Worm (Caenorhabditis elegans): ENCODE measurements around the gene F36G9.7.
A peak's percentile ranks its signal among the peaks of the same experiment; 100 is the strongest.
"Not testable (repeated sequence)": the region's sequence is repeated elsewhere in the genome, so short reads cannot be mapped to it uniquely, and the experiment has no call there.

The F36G9.7 gene

DNA sequence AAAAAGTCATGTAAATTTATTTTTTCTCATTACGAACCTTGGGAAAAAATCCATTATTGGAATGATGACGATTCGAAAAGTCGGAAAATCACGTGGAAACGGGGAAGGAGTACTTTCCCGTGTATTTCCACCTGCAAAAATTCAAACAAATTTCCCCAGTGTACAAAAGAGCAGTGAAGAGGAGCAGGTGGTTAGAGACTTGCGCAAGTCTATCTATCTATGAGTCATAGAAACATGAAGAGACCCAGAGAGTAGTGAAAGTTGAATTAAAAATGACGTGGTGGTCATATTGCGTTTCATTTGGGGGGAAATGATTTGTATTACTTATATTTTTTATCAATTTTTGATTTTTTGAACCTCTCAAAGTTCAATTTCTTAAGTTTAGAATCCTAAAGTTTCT lies 30.9 kb upstream of the F36G9.7 start, which contains the start of gene nhr-50 (continued):
- TF ChIP-seq fkh-4 (tag; optimal IDR thresholded peaks at IDR 0.05; ENCODE audit: borderline replicate concordance) (no peak), hlh-17 (GFP tag; optimal IDR thresholded peaks at IDR 0.05; ENCODE audit: borderline replicate concordance) (no peak), dsc-1 (tag; optimal IDR thresholded peaks at IDR 0.05) (no peak), unc-98 (GFP tag; IDR thresholded peaks at IDR 0.05) (no peak), pax-3 (tag; optimal IDR thresholded peaks at IDR 0.05) (peak; percentile 36), C04F5.9 (tag; optimal IDR thresholded peaks at IDR 0.05) (no peak), ceh-8 (GFP tag; optimal IDR thresholded peaks at IDR 0.05) (peak; percentile 38), hpl-2 (GFP tag; optimal IDR thresholded peaks at IDR 0.05) (no peak), zip-4 (GFP tag; optimal IDR thresholded peaks at IDR 0.05) (no peak), pag-3 (tag; optimal IDR thresholded peaks at IDR 0.05; ENCODE audit: borderline replicate concordance, insufficient read depth) (no peak), lin-35 (GFP tag; optimal IDR thresholded peaks at IDR 0.05) (peak; percentile 13 to 27), nhr-84 (tag; optimal IDR thresholded peaks at IDR 0.05) (no peak), irx-1 (tag; optimal IDR thresholded peaks at IDR 0.05) (no peak), nhr-237 (tag; optimal IDR thresholded peaks at IDR 0.05) (peak; percentile 18), nhr-12 (tag; optimal IDR thresholded peaks at IDR 0.05) (no peak), dpl-1 (GFP tag; optimal IDR thresholded peaks at IDR 0.05) (peak in 1 of 3 experiments; percentile 30), nhr-85 (tag) (peak; percentile 85), nhr-28 (tag; optimal IDR thresholded peaks at IDR 0.05) (no peak), fkh-8 (tag; optimal IDR thresholded peaks at IDR 0.05) (peak; percentile 88), elt-2 (tag; optimal IDR thresholded peaks at IDR 0.05) (peak; percentile 83), rnt-1 (tag; optimal IDR thresholded peaks at IDR 0.05) (peak; percentile 10), grh-1 (GFP tag; IDR thresholded peaks at IDR 0.05) (no peak), mab-9 (GFP tag; IDR thresholded peaks at IDR 0.05) (no peak), ceh-88 (GFP tag; IDR thresholded peaks at IDR 0.05) (no peak), ces-1 (GFP tag; optimal IDR thresholded peaks at IDR 0.05) (no peak), vab-15 (tag; optimal IDR thresholded peaks at IDR 0.05) (no peak), swsn-7 (tag; optimal IDR thresholded peaks at IDR 0.05) (peak; percentile 36), ets-5 (GFP tag; IDR thresholded peaks at IDR 0.05) (no peak), hlh-4 (tag; optimal IDR thresholded peaks at IDR 0.05) (peak; percentile 80)

DNA sequence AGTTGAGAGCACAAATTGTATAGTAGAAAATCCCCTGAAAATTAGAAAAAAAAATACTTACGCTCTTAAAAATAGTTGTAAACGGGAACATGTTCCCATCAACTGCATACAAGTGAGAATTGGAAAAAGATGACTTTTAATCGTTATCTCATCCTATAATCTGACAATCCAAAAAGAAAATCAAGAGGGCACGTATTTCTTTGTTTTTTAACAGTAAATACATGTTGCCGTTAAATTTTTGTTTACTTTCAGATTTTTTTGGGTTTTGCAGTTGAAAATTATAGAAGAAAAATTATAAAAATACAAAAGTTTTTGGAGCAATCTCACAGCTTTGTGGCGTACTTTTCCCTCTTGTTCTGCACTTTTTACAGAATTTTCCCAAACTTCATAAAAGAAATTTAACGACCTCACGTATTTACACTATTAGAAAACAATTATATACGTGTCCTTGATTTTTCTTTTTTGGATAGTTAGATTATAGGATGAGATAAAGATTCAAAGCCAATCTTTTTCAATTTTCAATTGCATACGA lies 27.2 kb upstream of the F36G9.7 start, which contains the start of the genes C06C6.9 and C06C6.8:
TSS of gene C06C6.9 (minus strand) at position 101 of the 532 bp plus-strand sequence.
TSS of gene C06C6.8 (plus strand) at position 482 of the 532 bp plus-strand sequence.
- TF ChIP-seq snpc-4 (tag; optimal IDR thresholded peaks at IDR 0.05) (no peak), ceh-82 (tag; optimal IDR thresholded peaks at IDR 0.05) (no peak), efl-1 (optimal IDR thresholded peaks at IDR 0.05) (no peak), efl-1 (GFP tag; optimal IDR thresholded peaks at IDR 0.05 in 1 of 2) (peak in 1 of 2 experiments; percentile 70), pqm-1 (tag; optimal IDR thresholded peaks at IDR 0.05) (no peak), elt-2 (tag; optimal IDR thresholded peaks at IDR 0.05) (no peak), vab-15 (tag; optimal IDR thresholded peaks at IDR 0.05) (no peak), unc-86 (tag; optimal IDR thresholded peaks at IDR 0.05) (no peak)

DNA sequence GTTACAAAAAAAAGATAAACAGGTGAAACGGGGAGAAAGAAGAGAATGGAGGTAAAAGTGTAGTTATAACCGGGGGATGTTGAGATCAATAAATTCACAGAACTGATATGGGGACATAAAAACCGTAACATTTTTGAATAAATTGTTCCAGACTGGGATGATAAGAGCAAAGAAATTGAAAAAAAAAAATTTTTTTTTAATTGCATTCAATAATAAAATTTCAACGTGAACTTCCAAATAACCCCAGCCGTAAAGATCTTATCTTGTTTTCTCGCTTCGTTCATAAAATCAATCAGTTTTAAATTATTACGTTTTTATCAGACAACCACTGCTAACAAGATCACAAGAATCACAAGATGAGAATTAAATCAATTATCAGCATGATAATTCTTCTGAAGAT lies 22.3 kb upstream of the F36G9.7 start, which contains the start of gene C06C6.7:
TSS of gene C06C6.7 (plus strand) at position 301 of the 400 bp plus-strand sequence.
- TF ChIP-seq hlh-4 (tag; optimal IDR thresholded peaks at IDR 0.05); nhr-20 (tag; optimal IDR thresholded peaks at IDR 0.05); nhr-19 (GFP tag; conservative IDR thresholded peaks at IDR 0.05): not testable (repeated sequence)

DNA sequence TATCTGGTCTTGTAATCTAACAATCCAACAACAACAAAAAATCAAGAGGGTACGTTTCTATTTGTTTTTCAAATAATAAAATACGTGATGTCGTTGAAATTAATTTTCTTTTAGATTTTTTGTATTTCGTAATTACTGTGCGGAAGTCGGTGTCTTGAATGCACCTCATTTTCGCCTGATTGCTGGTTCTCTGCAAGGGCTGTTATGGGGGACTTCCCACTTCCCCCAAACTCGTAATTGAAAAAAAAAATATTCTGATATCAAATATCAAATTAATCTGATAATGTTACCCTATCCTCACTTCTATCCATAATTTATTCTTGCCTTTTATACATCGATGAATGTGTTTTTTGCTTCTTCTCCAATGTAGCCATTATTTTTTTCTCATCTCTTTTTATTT lies 18.5 kb upstream of the F36G9.7 start, which contains the start of gene F36G9.15:
TSS of gene F36G9.15 (minus strand) at position 101 of the 400 bp plus-strand sequence.
- TF ChIP-seq ztf-4 (tag; optimal IDR thresholded peaks at IDR 0.05) = no peak
- TF ChIP-seq nhr-237 (tag; optimal IDR thresholded peaks at IDR 0.05) = no peak
- no peak for TF ChIP-seq nhr-84 (tag; optimal IDR thresholded peaks at IDR 0.05)
